Fruit fly (Drosophila melanogaster) whole organism, prepupa: ENCODE measurements around the gene CG32263.

Source experiments
- CG10631 ChIP-seq: fragments of 200-800 bp; sonication (Bioruptor generic); optimal IDR thresholded peaks from 2 replicates; lab custom pipeline; 2016; ENCODE audit warnings: missing biosample characterization, missing genetic modification characterization
- CG10669 ChIP-seq: fragments of 200-800 bp; sonication (Bioruptor generic); optimal IDR thresholded peaks from 3 replicates; lab custom pipeline; 2018; ENCODE audit warnings: missing biosample characterization, mild to moderate bottlenecking, missing genetic modification characterization, moderate library complexity
- CG11762 ChIP-seq: fragments of 200-800 bp; sonication (Bioruptor generic); optimal IDR thresholded peaks from 3 replicates; lab custom pipeline; 2016; ENCODE audit warnings: missing biosample characterization, missing genetic modification characterization; ENCODE audit not compliant: insufficient read depth
- CG11902 ChIP-seq: fragments of 200-800 bp; sonication (Bioruptor generic); optimal IDR thresholded peaks from 3 replicates; lab custom pipeline; 2016; ENCODE audit warnings: missing biosample characterization, missing genetic modification characterization
- CG15336 ChIP-seq: fragments of 200-800 bp; sonication (Bioruptor generic); IDR thresholded peaks from 2 replicates; pipeline ENCODE4 v1.3.6; 2022; ENCODE audit warnings: missing biosample characterization, missing genetic modification characterization
- CG1621 ChIP-seq: fragments of 200-800 bp; sonication (Bioruptor generic); optimal IDR thresholded peaks from 3 replicates; lab custom pipeline; 2018; ENCODE audit warnings: missing biosample characterization, mild to moderate bottlenecking, missing genetic modification characterization
- CG16779 ChIP-seq: fragments of 200-800 bp; sonication (Bioruptor generic); optimal IDR thresholded peaks from 3 replicates; lab custom pipeline; 2017; ENCODE audit warnings: missing biosample characterization, mild to moderate bottlenecking, missing genetic modification characterization
- CG31627 ChIP-seq: fragments of 200-800 bp; sonication (Bioruptor generic); optimal IDR thresholded peaks from 3 replicates; lab custom pipeline; 2016; ENCODE audit warnings: missing biosample characterization, missing genetic modification characterization
- CG32006 ChIP-seq: fragments of 200-800 bp; sonication (Bioruptor generic); optimal IDR thresholded peaks from 3 replicates; lab custom pipeline; 2017; ENCODE audit warnings: missing biosample characterization, mild to moderate bottlenecking, missing genetic modification characterization
- CG34406 ChIP-seq: fragments of 200-800 bp; sonication (Bioruptor generic); optimal IDR thresholded peaks from 3 replicates; lab custom pipeline; 2016; ENCODE audit warnings: missing biosample characterization, missing genetic modification characterization
- CG3919 ChIP-seq: fragments of 200-800 bp; sonication (Bioruptor generic); optimal IDR thresholded peaks from 3 replicates; lab custom pipeline; 2016; ENCODE audit warnings: missing biosample characterization, missing genetic modification characterization
- CG6163 ChIP-seq: fragments of 200-800 bp; sonication (Bioruptor generic); IDR thresholded peaks from 3 replicates; pipeline ENCODE4 v1.3.6; 2022; ENCODE audit warnings: missing biosample characterization, missing genetic modification characterization
- CG6792 ChIP-seq: fragments of 200-800 bp; sonication (Bioruptor generic); optimal IDR thresholded peaks from 3 replicates; lab custom pipeline; 2016; ENCODE audit warnings: missing biosample characterization, missing genetic modification characterization
- CG7368 ChIP-seq: fragments of 200-800 bp; sonication (Bioruptor generic); optimal IDR thresholded peaks from 3 replicates; lab custom pipeline; 2016; ENCODE audit warnings: missing biosample characterization, missing genetic modification characterization
- CG8119 ChIP-seq: fragments of 200-800 bp; sonication (Bioruptor generic); IDR thresholded peaks from 3 replicates; pipeline ENCODE4 v1.3.6; 2022; ENCODE audit warnings: missing biosample characterization, missing genetic modification characterization
- CG8319 ChIP-seq: fragments of 200-800 bp; sonication (Bioruptor generic); optimal IDR thresholded peaks from 3 replicates; lab custom pipeline; 2016; ENCODE audit warnings: missing biosample characterization, missing genetic modification characterization
- CG8632 ChIP-seq: fragments of 200-800 bp; sonication (Bioruptor generic); optimal IDR thresholded peaks from 3 replicates; lab custom pipeline; 2016; ENCODE audit warnings: missing biosample characterization, missing genetic modification characterization
- CG9139 ChIP-seq: fragments of 200-800 bp; sonication (Bioruptor generic); optimal IDR thresholded peaks from 3 replicates; lab custom pipeline; 2017; ENCODE audit warnings: missing biosample characterization, mild to moderate bottlenecking, missing genetic modification characterization
- Eip75B ChIP-seq: fragments of 200-800 bp; sonication (Bioruptor generic); optimal IDR thresholded peaks from 3 replicates; lab custom pipeline; 2016; ENCODE audit warnings: missing biosample characterization, missing genetic modification characterization
- Eip78C ChIP-seq: fragments of 200-800 bp; sonication (Bioruptor generic); peaks from one replicate; lab custom pipeline; 2016; ENCODE audit warnings: missing biosample characterization, missing genetic modification characterization
- Ets21C ChIP-seq: fragments of 200-800 bp; sonication (Bioruptor generic); optimal IDR thresholded peaks from 3 replicates; lab custom pipeline; 2016; ENCODE audit warnings: missing biosample characterization, missing genetic modification characterization
- Hr38 ChIP-seq: sonication (Bioruptor generic); optimal IDR thresholded peaks from 2 replicates; lab custom pipeline; 2016; ENCODE audit warnings: missing biosample characterization, missing genetic modification characterization
- Hr39 ChIP-seq: fragments of 200-800 bp; sonication (Bioruptor generic); optimal IDR thresholded peaks from 2 replicates; lab custom pipeline; 2016; ENCODE audit warnings: missing biosample characterization, missing genetic modification characterization
- Hr4 ChIP-seq: fragments of 200-800 bp; sonication (Bioruptor generic); optimal IDR thresholded peaks from 3 replicates; lab custom pipeline; 2016; ENCODE audit warnings: missing biosample characterization, missing genetic modification characterization
- Met ChIP-seq: fragments of 200-800 bp; sonication (Bioruptor generic); optimal IDR thresholded peaks from 3 replicates; lab custom pipeline; 2016; ENCODE audit warnings: missing biosample characterization, missing genetic modification characterization
- OdsH ChIP-seq: fragments of 200-800 bp; sonication (Bioruptor generic); optimal IDR thresholded peaks from 3 replicates; lab custom pipeline; 2016; ENCODE audit warnings: missing biosample characterization, missing genetic modification characterization
- Smox ChIP-seq: fragments of 200-800 bp; sonication (Bioruptor generic); optimal IDR thresholded peaks from 3 replicates; lab custom pipeline; 2016; ENCODE audit warnings: missing biosample characterization, missing genetic modification characterization
- Sox102F ChIP-seq: fragments of 200-800 bp; sonication (Bioruptor generic); optimal IDR thresholded peaks from 2 replicates; lab custom pipeline; 2016; ENCODE audit warnings: missing biosample characterization, mild to moderate bottlenecking, missing genetic modification characterization
- Sox14 ChIP-seq: fragments of 200-800 bp; sonication (Bioruptor generic); optimal IDR thresholded peaks from 3 replicates; lab custom pipeline; 2016; ENCODE audit warnings: missing biosample characterization, missing genetic modification characterization
- Sox15 ChIP-seq: fragments of 200-800 bp; sonication (Bioruptor generic); optimal IDR thresholded peaks from 3 replicates; lab custom pipeline; 2016; ENCODE audit warnings: missing biosample characterization, missing genetic modification characterization
- achi ChIP-seq: fragments of 200-800 bp; sonication (Bioruptor generic); optimal IDR thresholded peaks from 3 replicates; lab custom pipeline; 2016; ENCODE audit warnings: missing biosample characterization, missing genetic modification characterization
- acj6 ChIP-seq: fragments of 200-800 bp; sonication (Bioruptor generic); optimal IDR thresholded peaks from 3 replicates; lab custom pipeline; 2016; ENCODE audit warnings: missing biosample characterization, missing genetic modification characterization
- eg ChIP-seq: fragments of 200-800 bp; sonication (Bioruptor generic); IDR thresholded peaks from 3 replicates; pipeline ENCODE4 v1.3.6; 2022; ENCODE audit warnings: missing biosample characterization, missing genetic modification characterization
- esn ChIP-seq: fragments of 200-800 bp; sonication (Bioruptor generic); optimal IDR thresholded peaks from 2 replicates; lab custom pipeline; 2016; ENCODE audit warnings: missing biosample characterization, mild to moderate bottlenecking, missing genetic modification characterization, moderate library complexity
- fkh ChIP-seq: fragments of 200-800 bp; sonication (Bioruptor generic); optimal IDR thresholded peaks from 3 replicates; lab custom pipeline; 2017; ENCODE audit warnings: missing biosample characterization, mild to moderate bottlenecking, missing genetic modification characterization, moderate library complexity
- lz ChIP-seq: fragments of 200-800 bp; sonication (Bioruptor generic); optimal IDR thresholded peaks from 3 replicates; lab custom pipeline; 2016; ENCODE audit warnings: missing biosample characterization, missing genetic modification characterization
- net ChIP-seq: fragments of 200-800 bp; sonication (Bioruptor generic); optimal IDR thresholded peaks from 3 replicates; lab custom pipeline; 2016; ENCODE audit warnings: missing biosample characterization, missing genetic modification characterization
- salr ChIP-seq, 2 experiments: fragments of 200-800 bp; sonication (Bioruptor generic); optimal IDR thresholded peaks; 3 replicates each; lab custom pipeline; 2016 to 2018; ENCODE audit warnings: missing biosample characterization in 2 of 2, missing genetic modification characterization in 2 of 2, mild to moderate bottlenecking in 1 of 2
- spab ChIP-seq: fragments of 200-800 bp; sonication (Bioruptor generic); optimal IDR thresholded peaks from 2 replicates; lab custom pipeline; 2017; ENCODE audit warnings: missing biosample characterization, mild to moderate bottlenecking, missing genetic modification characterization, missing genetic modification reagents
- ss ChIP-seq, 2 experiments: fragments of 200-800 bp; sonication (Bioruptor generic); optimal IDR thresholded peaks; 2 replicates in 1 of 2; 3 replicates in 1 of 2; lab custom pipeline; 2017 to 2018; ENCODE audit warnings: mild to moderate bottlenecking in 2 of 2, missing biosample characterization in 2 of 2, missing genetic modification characterization in 2 of 2, moderate library complexity in 1 of 2
- svp ChIP-seq: fragments of 200-800 bp; sonication (Bioruptor generic); peaks from one replicate; lab custom pipeline; 2016; ENCODE audit warnings: missing biosample characterization, missing genetic modification characterization
- topi ChIP-seq: fragments of 200-800 bp; sonication (Bioruptor generic); optimal IDR thresholded peaks from 3 replicates; lab custom pipeline; 2016; ENCODE audit warnings: missing biosample characterization, missing genetic modification characterization

Gene CG32263

dm6 chr3L:3811089-3811488, at the start of gene CG32263, which contains the start of gene PIG-B:
CG32263 (minus strand) TSS chr3L:3811114.
PIG-B (plus strand) TSS chr3L:3811263.
- TF ChIP-seq Ets21C (GFP tag; lab: Kevin White, UChicago) (no peak), OdsH (GFP tag; lab: Kevin White, UChicago) (no peak), Eip78C (GFP tag; lab: Kevin White, UChicago) (peak; percentile 16)

- TF ChIP-seq fkh (GFP tag; lab: Kevin White, UChicago) (peak; percentile 28), CG1621 (tag; lab: Kevin White, UChicago) (no peak)
- TF ChIP-seq, all 60 proteins: peak for 1
Observed at dm6 chr3L:3856004-3856403, 45.1 kb upstream of the CG32263 start.

- TF ChIP-seq achi (GFP tag; lab: Kevin White, UChicago), result peak; percentile 26
- peak; percentile 49; the same call in 1 of the 3 replicates for TF ChIP-seq eg (GFP tag; lab: Robert Waterston, UW)
- peak; percentile 62 for TF ChIP-seq CG15336 (GFP tag; lab: Robert Waterston, UW)
- peak; percentile 69 for TF ChIP-seq Eip78C (GFP tag; lab: Kevin White, UChicago)
- TF ChIP-seq CG31627 (GFP tag; lab: Kevin White, UChicago), result peak; percentile 2
- TF ChIP-seq Met (GFP tag; lab: Kevin White, UChicago), result no peak
- TF ChIP-seq Sox15, result no peak
- TF ChIP-seq Hr38 (GFP tag; lab: Kevin White, UChicago), result no peak
- peak; percentile 57 for TF ChIP-seq svp (GFP tag; lab: Kevin White, UChicago)
- TF ChIP-seq CG34406 (GFP tag; lab: Kevin White, UChicago), result peak; percentile 6
- peak; percentile 17 for TF ChIP-seq OdsH (GFP tag; lab: Kevin White, UChicago)
- TF ChIP-seq CG10631 (GFP tag; lab: Kevin White, UChicago), result peak; percentile 17
- no peak for TF ChIP-seq CG16779
- TF ChIP-seq CG8119 (GFP tag; lab: Robert Waterston, UW), result peak; percentile 37; the same call in 1 of the 3 replicates
- TF ChIP-seq CG32006 (GFP tag; lab: Kevin White, UChicago), result peak; percentile 33
- no peak for TF ChIP-seq net
- peak; percentile 12 for TF ChIP-seq esn (GFP tag; lab: Kevin White, UChicago)
- peak; percentile 22 for TF ChIP-seq Hr4 (GFP tag; lab: Kevin White, UChicago)
- TF ChIP-seq, all 60 proteins: peak for 13
Observed at dm6 chr3L:3855194-3855980, 44.5 kb upstream of the CG32263 start.

- peak; percentile 21 for TF ChIP-seq CG7368 (GFP tag; lab: Kevin White, UChicago)
- TF ChIP-seq CG3919 (GFP tag; lab: Kevin White, UChicago), result peak; percentile 56
- TF ChIP-seq Eip78C (GFP tag; lab: Kevin White, UChicago), result peak; percentile 94
- TF ChIP-seq acj6 (GFP tag; lab: Kevin White, UChicago), result peak; percentile 81
- peak; percentile 13 for TF ChIP-seq topi (GFP tag; lab: Kevin White, UChicago)
- peak; percentile 42 for TF ChIP-seq esn (GFP tag; lab: Kevin White, UChicago)
- TF ChIP-seq CG10669 (GFP tag; lab: Kevin White, UChicago), result peak; percentile 59
- TF ChIP-seq Sox102F, result peak; percentile 30
- TF ChIP-seq lz (GFP tag; lab: Kevin White, UChicago), result peak; percentile 38
- TF ChIP-seq Eip75B, result peak; percentile 62
- peak; percentile 42 for TF ChIP-seq Smox (GFP tag; lab: Kevin White, UChicago)
- TF ChIP-seq CG9139, result peak; percentile 38
- TF ChIP-seq ss (GFP tag; optimal IDR thresholded peaks at IDR 0.05; lab: Kevin White, UChicago), result peak; percentile 19 to 82
- peak; percentile 23 for TF ChIP-seq CG8319 (GFP tag; lab: Kevin White, UChicago)
- peak; percentile 67 for TF ChIP-seq CG8632
- TF ChIP-seq CG6792 (GFP tag; lab: Kevin White, UChicago), result peak; percentile 78
- TF ChIP-seq OdsH (GFP tag; lab: Kevin White, UChicago), result peak; percentile 79
- peak; percentile 57 to 83 for TF ChIP-seq salr (GFP tag; optimal IDR thresholded peaks at IDR 0.05; lab: Kevin White, UChicago)
- peak; percentile 81 for TF ChIP-seq CG1621 (tag; lab: Kevin White, UChicago)
- peak; percentile 15 for TF ChIP-seq Ets21C (GFP tag; lab: Kevin White, UChicago)
- peak; percentile 43; the same call in 2 of the 3 replicates for TF ChIP-seq CG8119 (GFP tag; lab: Robert Waterston, UW)
- peak; percentile 88 for TF ChIP-seq CG6163
- TF ChIP-seq CG15336 (GFP tag; lab: Robert Waterston, UW), result peak; percentile 59
- TF ChIP-seq CG16779, result no peak
- TF ChIP-seq spab (GFP tag; lab: Kevin White, UChicago), result peak; percentile 50
- TF ChIP-seq CG11762 (GFP tag; lab: Kevin White, UChicago), result peak; percentile 32
- TF ChIP-seq Hr4 (GFP tag; lab: Kevin White, UChicago), result peak; percentile 63
- peak; percentile 9 for TF ChIP-seq CG11902 (GFP tag; lab: Kevin White, UChicago)
- peak; percentile 69 for TF ChIP-seq net
- TF ChIP-seq Sox14, result peak; percentile 75
- peak; percentile 57 for TF ChIP-seq Hr39 (GFP tag; lab: Kevin White, UChicago)
Observed at dm6 chr3L:3852842-3853241, 41.9 kb upstream of the CG32263 start.
